Fruit fly (Drosophila melanogaster): ENCODE data around the gene MRP.

DNA sequence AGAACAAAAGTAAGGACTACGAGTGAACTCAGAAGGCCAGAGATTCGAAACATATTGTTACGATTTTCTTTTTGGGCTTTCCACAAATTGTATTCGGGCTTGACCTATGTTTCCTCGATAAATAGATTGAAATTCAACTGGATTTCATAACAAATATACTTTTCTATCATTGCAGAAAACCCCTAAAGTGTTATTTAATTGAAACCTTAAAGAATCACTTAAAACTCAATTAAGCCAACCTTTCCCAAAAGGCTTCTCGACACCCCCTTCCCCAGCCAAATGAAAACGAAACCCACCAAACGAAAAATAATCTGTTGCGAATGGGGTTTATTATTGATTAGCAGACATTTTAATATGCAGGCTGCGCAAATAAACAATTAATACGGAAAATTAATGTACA lies 42.9 kb downstream of the MRP start, which contains the start of gene CG15483:
- no peak for TF ChIP-seq pad (GFP tag; optimal IDR thresholded peaks at IDR 0.05)
- no peak for TF ChIP-seq tj (GFP tag; optimal IDR thresholded peaks at IDR 0.05)
- TF ChIP-seq cic (GFP tag; optimal IDR thresholded peaks at IDR 0.05), result no peak
- no peak for TF ChIP-seq Clk (GFP tag; optimal IDR thresholded peaks at IDR 0.05)
- no peak for TF ChIP-seq CG14711 (tag; optimal IDR thresholded peaks at IDR 0.05)
- no peak for TF ChIP-seq CG5204 (GFP tag; optimal IDR thresholded peaks at IDR 0.05)
- no peak for TF ChIP-seq Mnt (GFP tag; optimal IDR thresholded peaks at IDR 0.05)
- no peak for TF ChIP-seq CG7101 (tag; optimal IDR thresholded peaks at IDR 0.05)
- TF ChIP-seq Hr96 (GFP tag; optimal IDR thresholded peaks at IDR 0.05), result no peak
- TF ChIP-seq CG33017 (tag; optimal IDR thresholded peaks at IDR 0.05), result no peak
- TF ChIP-seq CG12768 (GFP tag; optimal IDR thresholded peaks at IDR 0.05), result no peak
